Fruit fly (Drosophila melanogaster) whole organism, prepupa: ENCODE data around the gene glo.

Experiments
- Blimp-1 ChIP-seq: fragments of 200-800 bp; sonication (Bioruptor generic); optimal IDR thresholded peaks from 3 replicates; lab custom pipeline; 2017; ENCODE audit warnings: missing biosample characterization, missing genetic modification characterization, mild to moderate bottlenecking, moderate library complexity, missing genetic modification reagents
- CG10669 ChIP-seq: fragments of 200-800 bp; sonication (Bioruptor generic); optimal IDR thresholded peaks from 3 replicates; lab custom pipeline; 2018; ENCODE audit warnings: missing biosample characterization, mild to moderate bottlenecking, missing genetic modification characterization, moderate library complexity
- CG11294 ChIP-seq: fragments of 200-800 bp; sonication (Bioruptor generic); IDR thresholded peaks from 2 replicates; pipeline ENCODE4 v1.3.6; 2022; ENCODE audit warnings: missing biosample characterization, missing genetic modification characterization
- CG11762 ChIP-seq: fragments of 200-800 bp; sonication (Bioruptor generic); optimal IDR thresholded peaks from 3 replicates; lab custom pipeline; 2016; ENCODE audit warnings: missing biosample characterization, missing genetic modification characterization; ENCODE audit not compliant: insufficient read depth
- CG11902 ChIP-seq: fragments of 200-800 bp; sonication (Bioruptor generic); optimal IDR thresholded peaks from 3 replicates; lab custom pipeline; 2016; ENCODE audit warnings: missing biosample characterization, missing genetic modification characterization
- CG15336 ChIP-seq: fragments of 200-800 bp; sonication (Bioruptor generic); IDR thresholded peaks from 2 replicates; pipeline ENCODE4 v1.3.6; 2022; ENCODE audit warnings: missing biosample characterization, missing genetic modification characterization
- CG1621 ChIP-seq: fragments of 200-800 bp; sonication (Bioruptor generic); optimal IDR thresholded peaks from 3 replicates; lab custom pipeline; 2018; ENCODE audit warnings: missing biosample characterization, mild to moderate bottlenecking, missing genetic modification characterization
- CG3032 ChIP-seq: fragments of 200-800 bp; optimal IDR thresholded peaks from 2 replicates; lab custom pipeline; 2019; ENCODE audit warnings: missing biosample characterization, mild to moderate bottlenecking, missing genetic modification characterization, moderate library complexity
- CG32006 ChIP-seq: fragments of 200-800 bp; sonication (Bioruptor generic); optimal IDR thresholded peaks from 3 replicates; lab custom pipeline; 2017; ENCODE audit warnings: missing biosample characterization, mild to moderate bottlenecking, missing genetic modification characterization
- CG34406 ChIP-seq: fragments of 200-800 bp; sonication (Bioruptor generic); optimal IDR thresholded peaks from 3 replicates; lab custom pipeline; 2016; ENCODE audit warnings: missing biosample characterization, missing genetic modification characterization
- CG3919 ChIP-seq: fragments of 200-800 bp; sonication (Bioruptor generic); optimal IDR thresholded peaks from 3 replicates; lab custom pipeline; 2016; ENCODE audit warnings: missing biosample characterization, missing genetic modification characterization
- CG4318 ChIP-seq: fragments of 200-800 bp; sonication (Bioruptor generic); optimal IDR thresholded peaks from 3 replicates; lab custom pipeline; 2017; ENCODE audit warnings: missing biosample characterization, mild to moderate bottlenecking, missing genetic modification characterization
- CG6163 ChIP-seq: fragments of 200-800 bp; sonication (Bioruptor generic); IDR thresholded peaks from 3 replicates; pipeline ENCODE4 v1.3.6; 2022; ENCODE audit warnings: missing biosample characterization, missing genetic modification characterization
- CG6276 ChIP-seq: fragments of 200-800 bp; sonication (Bioruptor generic); optimal IDR thresholded peaks from 2 replicates; lab custom pipeline; 2017; ENCODE audit warnings: missing biosample characterization, mild to moderate bottlenecking, missing genetic modification characterization
- CG6792 ChIP-seq: fragments of 200-800 bp; sonication (Bioruptor generic); optimal IDR thresholded peaks from 3 replicates; lab custom pipeline; 2016; ENCODE audit warnings: missing biosample characterization, missing genetic modification characterization
- CG6808 ChIP-seq: fragments of 200-800 bp; sonication (Bioruptor generic); optimal IDR thresholded peaks from 3 replicates; lab custom pipeline; 2017; ENCODE audit warnings: missing biosample characterization, missing genetic modification characterization, mild to moderate bottlenecking, moderate library complexity, missing genetic modification reagents
- CG6854 ChIP-seq: fragments of 200-800 bp; sonication (Bioruptor generic); optimal IDR thresholded peaks from 2 replicates; lab custom pipeline; 2017; ENCODE audit warnings: missing biosample characterization, mild to moderate bottlenecking, missing genetic modification characterization
- CG7368 ChIP-seq: fragments of 200-800 bp; sonication (Bioruptor generic); optimal IDR thresholded peaks from 3 replicates; lab custom pipeline; 2016; ENCODE audit warnings: missing biosample characterization, missing genetic modification characterization
- CG8119 ChIP-seq: fragments of 200-800 bp; sonication (Bioruptor generic); IDR thresholded peaks from 3 replicates; pipeline ENCODE4 v1.3.6; 2022; ENCODE audit warnings: missing biosample characterization, missing genetic modification characterization
- CG8319 ChIP-seq: fragments of 200-800 bp; sonication (Bioruptor generic); optimal IDR thresholded peaks from 3 replicates; lab custom pipeline; 2016; ENCODE audit warnings: missing biosample characterization, missing genetic modification characterization
- CG8632 ChIP-seq: fragments of 200-800 bp; sonication (Bioruptor generic); optimal IDR thresholded peaks from 3 replicates; lab custom pipeline; 2016; ENCODE audit warnings: missing biosample characterization, missing genetic modification characterization
- CG9139 ChIP-seq: fragments of 200-800 bp; sonication (Bioruptor generic); optimal IDR thresholded peaks from 3 replicates; lab custom pipeline; 2017; ENCODE audit warnings: missing biosample characterization, mild to moderate bottlenecking, missing genetic modification characterization
- Eip75B ChIP-seq: fragments of 200-800 bp; sonication (Bioruptor generic); optimal IDR thresholded peaks from 3 replicates; lab custom pipeline; 2016; ENCODE audit warnings: missing biosample characterization, missing genetic modification characterization
- Eip93F ChIP-seq: fragments of 200-800 bp; sonication (Bioruptor generic); optimal IDR thresholded peaks from 2 replicates; lab custom pipeline; 2016; ENCODE audit warnings: missing biosample characterization, mild to moderate bottlenecking, missing genetic modification characterization
- Ets96B ChIP-seq: fragments of 200-800 bp; optimal IDR thresholded peaks from 2 replicates; lab custom pipeline; 2019; ENCODE audit warnings: missing biosample characterization, mild to moderate bottlenecking, missing genetic modification characterization, moderate library complexity
- Hr39 ChIP-seq: fragments of 200-800 bp; sonication (Bioruptor generic); optimal IDR thresholded peaks from 2 replicates; lab custom pipeline; 2016; ENCODE audit warnings: missing biosample characterization, missing genetic modification characterization
- Lpt ChIP-seq: fragments of 200-800 bp; sonication (Bioruptor generic); optimal IDR thresholded peaks from 3 replicates; lab custom pipeline; 2016; ENCODE audit warnings: missing biosample characterization, missing genetic modification characterization
- Met ChIP-seq: fragments of 200-800 bp; sonication (Bioruptor generic); optimal IDR thresholded peaks from 3 replicates; lab custom pipeline; 2016; ENCODE audit warnings: missing biosample characterization, missing genetic modification characterization
- Smox ChIP-seq: fragments of 200-800 bp; sonication (Bioruptor generic); optimal IDR thresholded peaks from 3 replicates; lab custom pipeline; 2016; ENCODE audit warnings: missing biosample characterization, missing genetic modification characterization
- Sox14 ChIP-seq: fragments of 200-800 bp; sonication (Bioruptor generic); optimal IDR thresholded peaks from 3 replicates; lab custom pipeline; 2016; ENCODE audit warnings: missing biosample characterization, missing genetic modification characterization
- Sox15 ChIP-seq: fragments of 200-800 bp; sonication (Bioruptor generic); optimal IDR thresholded peaks from 3 replicates; lab custom pipeline; 2016; ENCODE audit warnings: missing biosample characterization, missing genetic modification characterization
- achi ChIP-seq: fragments of 200-800 bp; sonication (Bioruptor generic); optimal IDR thresholded peaks from 3 replicates; lab custom pipeline; 2016; ENCODE audit warnings: missing biosample characterization, missing genetic modification characterization
- cyc ChIP-seq: fragments of 200-800 bp; sonication (Bioruptor generic); optimal IDR thresholded peaks from 3 replicates; lab custom pipeline; 2016; ENCODE audit warnings: missing biosample characterization, missing genetic modification characterization
- dsx ChIP-seq: fragments of 200-800 bp; optimal IDR thresholded peaks from 3 replicates; lab custom pipeline; 2019; ENCODE audit warnings: missing biosample characterization, mild to moderate bottlenecking, missing genetic modification characterization, moderate library complexity; ENCODE audit not compliant: poor library complexity, severe bottlenecking
- eg ChIP-seq: fragments of 200-800 bp; sonication (Bioruptor generic); IDR thresholded peaks from 3 replicates; pipeline ENCODE4 v1.3.6; 2022; ENCODE audit warnings: missing biosample characterization, missing genetic modification characterization
- esn ChIP-seq: fragments of 200-800 bp; sonication (Bioruptor generic); optimal IDR thresholded peaks from 2 replicates; lab custom pipeline; 2016; ENCODE audit warnings: missing biosample characterization, mild to moderate bottlenecking, missing genetic modification characterization, moderate library complexity
- fd59A ChIP-seq: fragments of 200-800 bp; sonication (Bioruptor generic); optimal IDR thresholded peaks from 2 replicates; lab custom pipeline; 2017; ENCODE audit warnings: missing biosample characterization, mild to moderate bottlenecking, missing genetic modification characterization, missing genetic modification reagents
- fkh ChIP-seq: fragments of 200-800 bp; sonication (Bioruptor generic); optimal IDR thresholded peaks from 3 replicates; lab custom pipeline; 2017; ENCODE audit warnings: missing biosample characterization, mild to moderate bottlenecking, missing genetic modification characterization, moderate library complexity
- lz ChIP-seq: fragments of 200-800 bp; sonication (Bioruptor generic); optimal IDR thresholded peaks from 3 replicates; lab custom pipeline; 2016; ENCODE audit warnings: missing biosample characterization, missing genetic modification characterization
- net ChIP-seq: fragments of 200-800 bp; sonication (Bioruptor generic); optimal IDR thresholded peaks from 3 replicates; lab custom pipeline; 2016; ENCODE audit warnings: missing biosample characterization, missing genetic modification characterization
- pdm3 ChIP-seq: fragments of 200-800 bp; sonication (Bioruptor generic); optimal IDR thresholded peaks from 3 replicates; lab custom pipeline; 2016; ENCODE audit warnings: missing biosample characterization, missing genetic modification characterization
- salr ChIP-seq, 2 experiments: fragments of 200-800 bp; sonication (Bioruptor generic); optimal IDR thresholded peaks; 3 replicates each; lab custom pipeline; 2016 to 2018; ENCODE audit warnings: missing biosample characterization in 2 of 2, missing genetic modification characterization in 2 of 2, mild to moderate bottlenecking in 1 of 2
- spab ChIP-seq: fragments of 200-800 bp; sonication (Bioruptor generic); optimal IDR thresholded peaks from 2 replicates; lab custom pipeline; 2017; ENCODE audit warnings: missing biosample characterization, mild to moderate bottlenecking, missing genetic modification characterization, missing genetic modification reagents
- ss ChIP-seq, 2 experiments: fragments of 200-800 bp; sonication (Bioruptor generic); optimal IDR thresholded peaks; 2 replicates in 1 of 2; 3 replicates in 1 of 2; lab custom pipeline; 2017 to 2018; ENCODE audit warnings: mild to moderate bottlenecking in 2 of 2, missing biosample characterization in 2 of 2, missing genetic modification characterization in 2 of 2, moderate library complexity in 1 of 2
- svp ChIP-seq: fragments of 200-800 bp; sonication (Bioruptor generic); peaks from one replicate; lab custom pipeline; 2016; ENCODE audit warnings: missing biosample characterization, missing genetic modification characterization
- topi ChIP-seq: fragments of 200-800 bp; sonication (Bioruptor generic); optimal IDR thresholded peaks from 3 replicates; lab custom pipeline; 2016; ENCODE audit warnings: missing biosample characterization, missing genetic modification characterization
- vri ChIP-seq: fragments of 200-800 bp; sonication (Bioruptor generic); optimal IDR thresholded peaks from 3 replicates; lab custom pipeline; 2016; ENCODE audit warnings: missing biosample characterization, mild to moderate bottlenecking, missing genetic modification characterization

glo gene

DNA sequence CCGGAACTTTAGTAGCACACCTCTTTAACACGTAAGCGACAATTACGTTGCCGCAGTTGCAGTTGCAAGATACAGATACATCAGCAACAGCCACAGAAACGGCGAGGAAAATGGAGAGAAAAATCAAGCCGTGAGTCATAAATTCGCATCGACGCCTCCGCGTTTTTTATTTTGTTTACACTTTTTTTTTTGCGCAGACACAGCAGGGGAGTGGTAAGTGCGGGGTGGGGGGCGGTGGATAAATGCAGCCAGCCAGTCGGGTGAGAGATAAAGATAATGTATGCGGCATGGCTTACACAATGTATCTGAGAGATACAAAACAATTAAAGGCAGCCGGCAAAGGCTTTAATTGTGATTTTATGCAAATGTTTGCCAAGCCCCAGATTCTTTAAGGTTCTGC is 45.9 kb upstream of the glo start (continued):
- TF ChIP-seq salr (GFP tag; optimal IDR thresholded peaks at IDR 0.05; lab: Kevin White, UChicago) = peak in 1 of 2 experiments; percentile 27
- TF ChIP-seq CG10669 (GFP tag; lab: Kevin White, UChicago) = peak; percentile 35
- no peak for TF ChIP-seq CG32006 (GFP tag; lab: Kevin White, UChicago)
- TF ChIP-seq CG8319 (GFP tag; lab: Kevin White, UChicago) = no peak
- no peak for TF ChIP-seq Ets96B (tag; lab: Kevin White, UChicago)
- TF ChIP-seq Sox15 (GFP tag; lab: Kevin White, UChicago) = no peak
- TF ChIP-seq topi (GFP tag; lab: Kevin White, UChicago) = no peak
- no peak for TF ChIP-seq Smox (GFP tag; lab: Kevin White, UChicago)
- no peak for TF ChIP-seq CG4318 (GFP tag; lab: Kevin White, UChicago)
- no peak for TF ChIP-seq CG6854 (GFP tag; lab: Kevin White, UChicago)

DNA sequence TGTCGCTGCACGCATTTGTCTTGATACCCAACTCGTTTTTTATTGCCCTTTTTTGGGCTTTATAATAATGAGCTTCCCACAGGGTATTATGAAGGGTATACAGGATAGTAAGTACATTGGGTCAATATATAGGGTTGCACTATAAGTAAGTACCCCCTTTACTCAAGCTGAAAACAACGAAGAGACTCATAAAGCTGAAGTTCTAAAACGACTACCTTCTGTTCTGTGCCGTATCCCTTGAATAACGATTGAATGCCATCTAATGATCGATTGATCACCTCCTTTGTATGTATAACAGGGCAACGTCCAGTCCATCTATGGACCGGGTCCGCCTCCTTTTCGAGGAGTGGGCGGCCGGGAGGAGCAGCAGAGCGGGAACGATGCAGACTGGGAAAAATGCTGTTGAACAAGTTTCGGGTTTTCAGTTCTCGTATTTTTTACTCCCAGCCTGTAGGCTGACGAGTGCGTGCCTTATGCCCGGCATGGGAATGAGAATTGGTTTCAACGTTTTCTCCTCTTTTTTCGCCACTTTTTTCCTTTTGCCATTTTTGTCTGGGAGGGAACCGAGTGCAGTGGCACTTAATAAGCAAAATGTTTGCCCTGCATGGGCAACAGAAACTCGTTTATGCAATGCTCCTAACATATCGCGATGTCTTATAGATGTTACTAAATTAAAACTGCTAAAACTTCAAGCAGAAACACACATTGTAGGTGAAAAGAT is 40.5 kb upstream of the glo start:
- no peak for TF ChIP-seq net (GFP tag; lab: Kevin White, UChicago)
- no peak for TF ChIP-seq CG6854 (GFP tag; lab: Kevin White, UChicago)
- TF ChIP-seq topi (GFP tag; lab: Kevin White, UChicago) = peak; percentile 50
- peak; percentile 63 for TF ChIP-seq Hr39
- no peak for TF ChIP-seq CG11762
- no peak for TF ChIP-seq spab (GFP tag; lab: Kevin White, UChicago)
- peak; percentile 64 for TF ChIP-seq esn (GFP tag; lab: Kevin White, UChicago)
- TF ChIP-seq achi (GFP tag; lab: Kevin White, UChicago) = peak; percentile 26
- TF ChIP-seq CG1621 (tag; lab: Kevin White, UChicago) = no peak
- TF ChIP-seq Smox (GFP tag; lab: Kevin White, UChicago) = peak; percentile 46
- peak; percentile 40 to 70 for TF ChIP-seq ss (GFP tag; optimal IDR thresholded peaks at IDR 0.05; lab: Kevin White, UChicago)
- TF ChIP-seq CG8319 (GFP tag; lab: Kevin White, UChicago) = no peak
- TF ChIP-seq CG9139 (GFP tag; lab: Kevin White, UChicago) = peak; percentile 2
- peak; percentile 29 for TF ChIP-seq CG34406 (GFP tag; lab: Kevin White, UChicago)
- TF ChIP-seq CG6808 (GFP tag; lab: Kevin White, UChicago) = peak; percentile 46
- peak; percentile 70 for TF ChIP-seq Met (GFP tag; lab: Kevin White, UChicago)
- TF ChIP-seq CG11294 (GFP tag; lab: Robert Waterston, UW) = no peak
- TF ChIP-seq Blimp-1 = no peak
- peak; percentile 47; the same call in 1 of the 3 replicates for TF ChIP-seq CG6163
- peak; percentile 26 for TF ChIP-seq CG6792
- TF ChIP-seq Lpt (GFP tag; lab: Kevin White, UChicago) = peak; percentile 29
- TF ChIP-seq pdm3 (GFP tag; lab: Kevin White, UChicago) = peak; percentile 63
- peak; percentile 35 for TF ChIP-seq CG7368
- peak; percentile 4 for TF ChIP-seq dsx (GFP tag; lab: Kevin White, UChicago)
- TF ChIP-seq CG3032 (tag; lab: Kevin White, UChicago) = peak; percentile 33
- no peak for TF ChIP-seq CG8119
- peak; percentile 32; the same call in 1 of the 3 replicates for TF ChIP-seq eg (GFP tag; lab: Robert Waterston, UW)
- TF ChIP-seq CG11902 (GFP tag; lab: Kevin White, UChicago) = peak; percentile 25
- TF ChIP-seq CG8632 (GFP tag; lab: Kevin White, UChicago) = peak; percentile 44
- TF ChIP-seq cyc (GFP tag; lab: Kevin White, UChicago) = peak; percentile 62
- TF ChIP-seq fkh (GFP tag; lab: Kevin White, UChicago) = no peak
- peak; percentile 81 for TF ChIP-seq svp (GFP tag; lab: Kevin White, UChicago)
- TF ChIP-seq CG15336 = no peak
- TF ChIP-seq Eip75B (GFP tag; lab: Kevin White, UChicago) = peak; percentile 67
- TF ChIP-seq Eip93F = no peak
- TF ChIP-seq Sox14 (GFP tag; lab: Kevin White, UChicago) = peak; percentile 39
- peak; percentile 29 for TF ChIP-seq vri (GFP tag; lab: Kevin White, UChicago)
- peak; percentile 28 for TF ChIP-seq CG6276 (GFP tag; lab: Kevin White, UChicago)
- TF ChIP-seq Ets96B (tag; lab: Kevin White, UChicago) = no peak
- no peak for TF ChIP-seq CG32006 (GFP tag; lab: Kevin White, UChicago)
- peak; percentile 59 for TF ChIP-seq lz (GFP tag; lab: Kevin White, UChicago)
- TF ChIP-seq CG3919 = peak; percentile 37
- peak; percentile 0 for TF ChIP-seq fd59A (GFP tag; lab: Kevin White, UChicago)
